Worm (Caenorhabditis elegans): ENCODE measurements around the gene F36A4.3.

The F36A4.3 gene

ce11 chrIV:4236671-4237070, 32.7 kb upstream of the F36A4.3 start:
- TF ChIP-seq nhr-11 (tag; optimal IDR thresholded peaks at IDR 0.05): peak; percentile 24
- TF ChIP-seq ztf-4 (tag; optimal IDR thresholded peaks at IDR 0.05): no peak
- TF ChIP-seq R02D3.7 (tag; optimal IDR thresholded peaks at IDR 0.05): no peak
- no peak for TF ChIP-seq unc-39 (tag; optimal IDR thresholded peaks at IDR 0.05)
- peak; percentile 22 for TF ChIP-seq nhr-25 (tag; optimal IDR thresholded peaks at IDR 0.05)
- peak; percentile 8 for TF ChIP-seq ama-1 (optimal IDR thresholded peaks at IDR 0.05)
- TF ChIP-seq nhr-21 (tag; optimal IDR thresholded peaks at IDR 0.05): peak; percentile 47

ce11 chrIV:4243830-4244406, 25.5 kb upstream of the F36A4.3 start:
- TF ChIP-seq ama-1 (optimal IDR thresholded peaks at IDR 0.05) (no peak), mab-5 (tag; optimal IDR thresholded peaks at IDR 0.05) (no peak), C34F6.9 (tag; optimal IDR thresholded peaks at IDR 0.05) (no peak), unc-39 (tag; optimal IDR thresholded peaks at IDR 0.05) (no peak), ceh-82 (tag; optimal IDR thresholded peaks at IDR 0.05) (no peak), alr-1 (tag; optimal IDR thresholded peaks at IDR 0.05) (no peak), dmd-4 (tag; optimal IDR thresholded peaks at IDR 0.05) (no peak), zag-1 (tag; optimal IDR thresholded peaks at IDR 0.05) (no peak), lin-13 (GFP tag; optimal IDR thresholded peaks at IDR 0.05) (no peak)

- TF ChIP-seq sma-3 (GFP tag; optimal IDR thresholded peaks at IDR 0.05) (no peak), mab-5 (tag; optimal IDR thresholded peaks at IDR 0.05) (no peak), unc-55 (GFP tag; optimal IDR thresholded peaks at IDR 0.05) (no peak), nhr-23 (tag; optimal IDR thresholded peaks at IDR 0.05) (no peak), lin-39 (tag; optimal IDR thresholded peaks at IDR 0.05) (no peak), lsy-2 (tag; optimal IDR thresholded peaks at IDR 0.05) (no peak), elt-1 (tag; optimal IDR thresholded peaks at IDR 0.05) (no peak), fos-1 (tag; optimal IDR thresholded peaks at IDR 0.05) (no peak), ceh-82 (tag; optimal IDR thresholded peaks at IDR 0.05) (no peak), ZK546.5 (tag; optimal IDR thresholded peaks at IDR 0.05) (no peak), nhr-12 (tag; optimal IDR thresholded peaks at IDR 0.05) (no peak), alr-1 (tag; optimal IDR thresholded peaks at IDR 0.05) (no peak), peb-1 (tag; optimal IDR thresholded peaks at IDR 0.05) (no peak), F13H6.1 (tag; optimal IDR thresholded peaks at IDR 0.05) (no peak), R02D3.7 (tag; optimal IDR thresholded peaks at IDR 0.05) (no peak), snpc-4 (tag; optimal IDR thresholded peaks at IDR 0.05) (no peak)
Observed at ce11 chrIV:4244510-4244909, 24.9 kb upstream of the F36A4.3 start, which contains the start of gene col-34. Gene col-34 (minus strand): TSS chrIV:4244610.

- TF ChIP-seq ztf-4 (tag; optimal IDR thresholded peaks at IDR 0.05): no peak
- no peak for TF ChIP-seq alr-1 (tag; optimal IDR thresholded peaks at IDR 0.05)
- no peak for TF ChIP-seq nhr-77 (tag; optimal IDR thresholded peaks at IDR 0.05)
- TF ChIP-seq sma-3 (GFP tag; optimal IDR thresholded peaks at IDR 0.05): no peak
- TF ChIP-seq lin-39 (tag; optimal IDR thresholded peaks at IDR 0.05): no peak
- no peak for TF ChIP-seq nhr-237 (tag; optimal IDR thresholded peaks at IDR 0.05)
- TF ChIP-seq aly-2 (tag; optimal IDR thresholded peaks at IDR 0.05): no peak
- TF ChIP-seq R02D3.7 (tag; optimal IDR thresholded peaks at IDR 0.05): no peak
- no peak for TF ChIP-seq ztf-1 (GFP tag; conservative IDR thresholded peaks at IDR 0.05)
- no peak for TF ChIP-seq blmp-1 (tag; optimal IDR thresholded peaks at IDR 0.05; ENCODE audit: insufficient read depth)
- TF ChIP-seq mbf-1 (tag; optimal IDR thresholded peaks at IDR 0.05): no peak
- no peak for TF ChIP-seq sem-4 (tag; optimal IDR thresholded peaks at IDR 0.05)
- TF ChIP-seq nhr-10 (tag; optimal IDR thresholded peaks at IDR 0.05): no peak
- no peak for TF ChIP-seq ZK546.5 (tag; optimal IDR thresholded peaks at IDR 0.05)
- TF ChIP-seq lin-11 (tag; optimal IDR thresholded peaks at IDR 0.05): no peak
- no peak for TF ChIP-seq dmd-4 (tag; optimal IDR thresholded peaks at IDR 0.05)
- no peak for TF ChIP-seq unc-39 (tag; optimal IDR thresholded peaks at IDR 0.05)
- TF ChIP-seq unc-62 (GFP tag; optimal IDR thresholded peaks at IDR 0.05): no peak
- TF ChIP-seq nhr-25 (tag; optimal IDR thresholded peaks at IDR 0.05): no peak
- no peak for TF ChIP-seq fos-1 (tag; optimal IDR thresholded peaks at IDR 0.05)
Observed at ce11 chrIV:4246493-4246892, 22.9 kb upstream of the F36A4.3 start, which contains the start of gene ttr-20. Gene ttr-20 (plus strand): TSS chrIV:4246793.

- TF ChIP-seq elt-1 (tag; optimal IDR thresholded peaks at IDR 0.05): no peak
- no peak for TF ChIP-seq ztf-11 (tag; optimal IDR thresholded peaks at IDR 0.05)
- TF ChIP-seq unc-55 (GFP tag; optimal IDR thresholded peaks at IDR 0.05): peak; percentile 78
- no peak for TF ChIP-seq unc-62 (GFP tag; optimal IDR thresholded peaks at IDR 0.05)
- TF ChIP-seq nhr-12 (tag; optimal IDR thresholded peaks at IDR 0.05): no peak
- no peak for TF ChIP-seq mbf-1 (tag; optimal IDR thresholded peaks at IDR 0.05)
- TF ChIP-seq mdl-1 (tag; optimal IDR thresholded peaks at IDR 0.05): no peak
- no peak for TF ChIP-seq mab-5 (tag; optimal IDR thresholded peaks at IDR 0.05)
- TF ChIP-seq snpc-4 (tag; optimal IDR thresholded peaks at IDR 0.05): peak; percentile 42
- TF ChIP-seq nhr-11 (tag; optimal IDR thresholded peaks at IDR 0.05): no peak
- TF ChIP-seq gmeb-1 (tag; optimal IDR thresholded peaks at IDR 0.05): peak; percentile 65
- no peak for TF ChIP-seq fos-1 (tag; optimal IDR thresholded peaks at IDR 0.05)
- no peak for TF ChIP-seq aly-2 (tag; optimal IDR thresholded peaks at IDR 0.05)
- TF ChIP-seq nhr-6 (tag; optimal IDR thresholded peaks at IDR 0.05): no peak
- TF ChIP-seq nhr-25 (tag; optimal IDR thresholded peaks at IDR 0.05): peak; percentile 33
- TF ChIP-seq lin-11 (tag; optimal IDR thresholded peaks at IDR 0.05): peak; percentile 19
- TF ChIP-seq ceh-82 (tag; optimal IDR thresholded peaks at IDR 0.05): no peak
- no peak for TF ChIP-seq peb-1 (tag; optimal IDR thresholded peaks at IDR 0.05)
- TF ChIP-seq unc-39 (tag; optimal IDR thresholded peaks at IDR 0.05): no peak
- peak; percentile 40 for TF ChIP-seq nhr-21 (tag; optimal IDR thresholded peaks at IDR 0.05)
- TF ChIP-seq ama-1 (optimal IDR thresholded peaks at IDR 0.05): no peak
- no peak for TF ChIP-seq R02D3.7 (tag; optimal IDR thresholded peaks at IDR 0.05)
- peak; percentile 20 for TF ChIP-seq sma-3 (GFP tag; optimal IDR thresholded peaks at IDR 0.05)
- no peak for TF ChIP-seq nhr-129 (tag; optimal IDR thresholded peaks at IDR 0.05)
- TF ChIP-seq sem-4 (tag; optimal IDR thresholded peaks at IDR 0.05): no peak
- peak; percentile 11 for TF ChIP-seq crh-2 (tag; optimal IDR thresholded peaks at IDR 0.05)
Observed at ce11 chrIV:4247334-4247733, 22.1 kb upstream of the F36A4.3 start.
